Worm (Caenorhabditis elegans): ENCODE measurements around the gene gta-1.
A peak's percentile ranks its signal among the peaks of the same experiment; 100 is the strongest.

Gene gta-1

ce11 chrIV:10215393-10215792 is 34.9 kb downstream of the gta-1 start:
- TF ChIP-seq ceh-18 (tag; optimal IDR thresholded peaks at IDR 0.05) (no peak), elt-2 (tag; optimal IDR thresholded peaks at IDR 0.05) (no peak), ceh-2 (tag; optimal IDR thresholded peaks at IDR 0.05) (no peak), nhr-11 (tag; optimal IDR thresholded peaks at IDR 0.05) (no peak), sox-2 (GFP tag; IDR thresholded peaks at IDR 0.05) (no peak), C08G9.2 (tag; optimal IDR thresholded peaks at IDR 0.05) (no peak), pros-1 (tag; optimal IDR thresholded peaks at IDR 0.05) (no peak), ceh-14 (tag; optimal IDR thresholded peaks at IDR 0.05) (no peak), nhr-232 (tag; optimal IDR thresholded peaks at IDR 0.05) (no peak), syd-9 (tag; optimal IDR thresholded peaks at IDR 0.05) (no peak), gmeb-2 (tag; optimal IDR thresholded peaks at IDR 0.05) (no peak), dve-1 (tag; optimal IDR thresholded peaks at IDR 0.05) (no peak), ceh-31 (tag; optimal IDR thresholded peaks at IDR 0.05) (no peak)

ce11 chrIV:10216078-10216477 is 35.6 kb downstream of the gta-1 start, which contains the start of gene col-124:
TSS of gene col-124 (plus strand) at chrIV:10216451.
- TF ChIP-seq hlh-13 (GFP tag; optimal IDR thresholded peaks at IDR 0.05) (no peak), ceh-24 (tag; optimal IDR thresholded peaks at IDR 0.05) (no peak), K02D7.2 (tag; optimal IDR thresholded peaks at IDR 0.05) (no peak), npax-4 (tag; optimal IDR thresholded peaks at IDR 0.05) (no peak), tbx-2 (tag; optimal IDR thresholded peaks at IDR 0.05) (no peak), pat-9 (tag; optimal IDR thresholded peaks at IDR 0.05) (no peak), syd-9 (tag; optimal IDR thresholded peaks at IDR 0.05) (no peak), C38D4.7 (GFP tag; optimal IDR thresholded peaks at IDR 0.05) (no peak), gmeb-2 (tag; optimal IDR thresholded peaks at IDR 0.05) (no peak), hlh-6 (tag; optimal IDR thresholded peaks at IDR 0.05) (no peak), madf-2 (tag; optimal IDR thresholded peaks at IDR 0.05) (no peak), ceh-18 (tag; optimal IDR thresholded peaks at IDR 0.05) (no peak)

DNA sequence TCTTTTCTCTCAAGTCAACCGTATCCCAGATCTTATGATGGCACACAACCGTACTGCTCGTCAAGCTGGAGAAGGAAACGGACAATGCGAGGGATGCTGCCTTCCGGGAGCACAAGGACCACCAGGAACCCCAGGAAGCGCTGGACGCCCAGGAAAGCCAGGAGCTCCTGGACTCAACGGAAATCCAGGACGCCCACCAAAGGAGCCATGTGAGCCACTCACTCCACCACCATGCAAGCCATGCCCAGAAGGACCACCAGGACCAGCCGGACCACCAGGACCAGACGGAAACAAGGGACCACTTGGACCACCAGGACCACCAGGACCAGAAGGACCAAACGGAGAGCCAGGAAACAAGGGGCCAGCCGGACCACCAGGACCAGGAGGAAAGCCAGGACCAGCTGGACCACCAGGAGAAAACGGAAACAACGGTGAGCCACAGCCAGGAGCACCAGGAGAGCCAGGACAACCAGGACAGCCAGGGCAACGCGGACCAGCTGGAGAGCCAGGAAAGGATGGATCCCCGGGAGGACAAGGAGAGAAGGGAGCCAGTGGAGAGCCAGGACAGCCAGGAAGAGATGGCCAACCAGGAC is 36.3 kb downstream of the gta-1 start:
- no peak for TF ChIP-seq mec-3 (tag; optimal IDR thresholded peaks at IDR 0.05; ENCODE audit: borderline replicate concordance)
- peak; percentile 52 for TF ChIP-seq elt-4 (tag; optimal IDR thresholded peaks at IDR 0.05)
- no peak for TF ChIP-seq lim-6 (tag; optimal IDR thresholded peaks at IDR 0.05)
- peak; percentile 10 for TF ChIP-seq nhr-232 (tag; optimal IDR thresholded peaks at IDR 0.05)
- TF ChIP-seq ceh-9 (tag; optimal IDR thresholded peaks at IDR 0.05) = no peak

DNA sequence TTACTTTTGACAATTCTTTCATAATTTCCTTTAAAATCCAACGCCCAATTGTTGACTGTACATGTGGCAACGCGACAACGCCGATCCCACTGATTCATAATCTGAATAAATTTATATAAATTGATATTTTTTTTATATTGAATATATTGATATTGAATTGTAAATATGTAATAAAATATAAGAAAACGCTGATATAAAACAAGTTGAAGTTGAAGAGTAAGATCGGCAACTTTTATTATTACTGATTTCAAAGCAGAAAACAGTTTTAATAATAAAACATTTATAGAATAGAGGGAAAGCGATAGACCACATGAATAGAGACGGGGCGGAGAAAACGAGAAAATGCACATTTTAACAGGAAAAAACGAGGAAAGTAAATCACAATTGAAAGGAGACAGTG is 38.7 kb downstream of the gta-1 start, which contains the start of gene qns-1:
TSS of gene qns-1 (minus strand) at position 101 of the 400 bp plus-strand sequence.
- TF ChIP-seq hlh-6 (tag; optimal IDR thresholded peaks at IDR 0.05) (no peak), fkh-10 (GFP tag; optimal IDR thresholded peaks at IDR 0.05) (no peak), ceh-19 (GFP tag; optimal IDR thresholded peaks at IDR 0.05) (no peak), nhr-232 (tag; optimal IDR thresholded peaks at IDR 0.05) (no peak), C38D4.7 (GFP tag; optimal IDR thresholded peaks at IDR 0.05) (no peak)

DNA sequence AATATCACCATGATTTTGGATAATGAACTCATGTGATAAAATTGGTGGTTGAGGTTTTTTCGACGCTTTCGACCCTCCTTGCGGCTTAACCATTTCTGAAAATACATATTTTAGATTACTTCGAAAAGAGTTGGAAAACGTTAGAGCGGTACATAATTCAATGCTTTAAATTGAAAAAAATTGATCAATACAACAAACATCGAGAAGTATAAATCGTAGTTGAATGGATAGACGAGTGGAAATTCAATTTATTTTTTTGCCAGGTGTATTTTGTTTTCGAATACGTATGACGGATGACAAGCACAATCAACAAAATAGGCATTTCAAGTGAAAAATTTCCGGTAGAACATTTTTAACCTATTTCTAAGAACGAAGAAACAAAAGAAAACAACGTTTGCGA is 40.7 kb downstream of the gta-1 start, which contains the start of gene tram-1:
TSS of gene tram-1 (minus strand) at position 101 of the 400 bp plus-strand sequence.
- TF ChIP-seq pag-3 (tag; optimal IDR thresholded peaks at IDR 0.05; ENCODE audit: borderline replicate concordance) = no peak
- no peak for TF ChIP-seq odd-2 (tag; optimal IDR thresholded peaks at IDR 0.05)
- TF ChIP-seq pha-2 (tag; optimal IDR thresholded peaks at IDR 0.05) = no peak
- no peak for TF ChIP-seq ceh-19 (GFP tag; optimal IDR thresholded peaks at IDR 0.05)
- no peak for TF ChIP-seq ahr-1 (tag; optimal IDR thresholded peaks at IDR 0.05)
- no peak for TF ChIP-seq elt-2 (tag; optimal IDR thresholded peaks at IDR 0.05)
- TF ChIP-seq dve-1 (tag; optimal IDR thresholded peaks at IDR 0.05) = no peak
- TF ChIP-seq ets-4 (tag; optimal IDR thresholded peaks at IDR 0.05) = no peak
- TF ChIP-seq ttx-3 (tag; optimal IDR thresholded peaks at IDR 0.05) = no peak
- TF ChIP-seq pat-9 (tag; optimal IDR thresholded peaks at IDR 0.05) = no peak
- no peak for TF ChIP-seq C38D4.7 (GFP tag; optimal IDR thresholded peaks at IDR 0.05)
- TF ChIP-seq rnt-1 (tag; optimal IDR thresholded peaks at IDR 0.05) = no peak
- no peak for TF ChIP-seq ceh-45 (GFP tag; IDR thresholded peaks at IDR 0.05)
- no peak for TF ChIP-seq ceh-24 (tag; optimal IDR thresholded peaks at IDR 0.05)
- no peak for TF ChIP-seq ceh-9 (tag; optimal IDR thresholded peaks at IDR 0.05)
- TF ChIP-seq ceh-6 (GFP tag; optimal IDR thresholded peaks at IDR 0.05) = no peak
- no peak for TF ChIP-seq tbx-2 (tag; optimal IDR thresholded peaks at IDR 0.05)
- TF ChIP-seq nfya-1 (tag; optimal IDR thresholded peaks at IDR 0.05) = no peak
- no peak for TF ChIP-seq sox-4 (tag; optimal IDR thresholded peaks at IDR 0.05)
- TF ChIP-seq C08G9.2 (tag; optimal IDR thresholded peaks at IDR 0.05) = no peak

All from whole organism, late embryonic.